Worm (Caenorhabditis elegans): ENCODE data around the gene thn-4.

DNA sequence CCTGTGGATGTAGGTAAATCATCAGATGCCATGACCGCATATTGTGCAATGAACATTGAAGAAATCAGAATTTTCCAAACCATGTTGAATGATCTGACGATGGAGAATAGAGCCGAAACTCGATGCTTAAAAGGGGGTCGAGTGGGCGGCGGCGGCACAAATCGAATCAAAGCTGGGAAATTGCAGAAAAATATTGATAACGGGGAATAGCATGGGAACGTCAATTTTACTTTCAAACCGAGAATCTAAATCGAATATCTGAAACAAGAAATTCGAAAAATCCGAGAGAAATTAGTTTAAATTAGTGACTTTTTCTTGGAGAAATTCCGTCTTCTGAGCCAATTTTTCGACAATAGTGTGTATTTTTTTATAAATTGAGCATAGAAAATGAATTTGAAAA lies 44.8 kb upstream of the thn-4 start, which contains the start of gene F09C6.10:
- TF ChIP-seq efl-1 (optimal IDR thresholded peaks at IDR 0.05) (no peak), efl-1 (GFP tag; optimal IDR thresholded peaks at IDR 0.05 in 1 of 2) (no peak), nhr-77 (tag; optimal IDR thresholded peaks at IDR 0.05) (no peak), nhr-11 (tag; optimal IDR thresholded peaks at IDR 0.05) (no peak), lin-35 (GFP tag; optimal IDR thresholded peaks at IDR 0.05) (no peak), fos-1 (tag; optimal IDR thresholded peaks at IDR 0.05) (no peak), nhr-28 (tag; optimal IDR thresholded peaks at IDR 0.05) (no peak), fkh-10 (GFP tag; optimal IDR thresholded peaks at IDR 0.05) (no peak), lin-13 (GFP tag; optimal IDR thresholded peaks at IDR 0.05) (no peak)

Measured in whole organism, L1 larva.